Worm (Caenorhabditis elegans): ENCODE measurements around the gene Y53C12A.10.

ce11 chrII:9753056-9753455 lies 48.4 kb upstream of the Y53C12A.10 start, which contains the start of gene Y53C12B.7:
- TF ChIP-seq dao-5 (tag; optimal IDR thresholded peaks at IDR 0.05) = no peak
- TF ChIP-seq him-1 (tag; optimal IDR thresholded peaks at IDR 0.05) = no peak
- TF ChIP-seq W03F9.2 (tag; optimal IDR thresholded peaks at IDR 0.05) = no peak
